Fruit fly (Drosophila melanogaster) Kc167 (cell line): ENCODE measurements around the gene ppk16.

Source experiments
- Myc ChIP-seq: fragments of >200 bp; optimal IDR thresholded peaks from 2 replicates; lab custom pipeline; 2017; ENCODE audit warnings: missing external identifiers
- Sin3A ChIP-seq: fragments of >200 bp; optimal IDR thresholded peaks from 2 replicates; lab custom pipeline; 2018; ENCODE audit warnings: missing external identifiers
- h ChIP-seq: fragments of >200 bp; optimal IDR thresholded peaks from 3 replicates; lab custom pipeline; 2018; ENCODE audit warnings: missing external identifiers
- insv ChIP-seq: fragments of >200 bp; optimal IDR thresholded peaks from 3 replicates; lab custom pipeline; 2018; ENCODE audit warnings: missing external identifiers
- psq ChIP-seq: fragments of >200 bp; optimal IDR thresholded peaks from 2 replicates; lab custom pipeline; 2017; ENCODE audit warnings: missing external identifiers
- ttk ChIP-seq: sonication (Bioruptor generic); optimal IDR thresholded peaks from 2 replicates; lab custom pipeline; 2017; ENCODE audit warnings: missing external identifiers

DNA sequence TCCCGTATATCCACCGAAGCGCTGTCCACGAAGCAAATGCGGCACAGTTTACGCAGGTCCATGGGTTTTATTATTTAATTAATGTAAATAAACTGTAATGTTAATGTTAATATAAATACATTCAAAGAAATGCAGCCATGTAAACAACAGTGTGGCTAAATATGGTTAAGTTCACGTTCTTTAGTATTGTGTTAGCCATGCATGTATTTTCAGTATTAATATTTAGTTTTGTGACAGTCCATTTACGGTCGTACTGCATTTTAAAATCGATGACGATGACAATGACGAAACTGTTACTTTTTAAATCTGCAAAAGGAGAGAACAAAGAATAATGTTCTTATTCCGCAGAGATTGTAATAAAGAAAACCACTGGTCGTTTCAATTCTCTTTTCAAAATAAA, 18.1 kb upstream of the ppk16 start, which contains the start of gene CG13123:
- no peak for TF ChIP-seq ttk
- no peak for TF ChIP-seq psq
- no peak for TF ChIP-seq Sin3A (lab: Kevin White, UChicago)
- no peak for TF ChIP-seq Myc
- TF ChIP-seq h (lab: Kevin White, UChicago), result no peak
- no peak for TF ChIP-seq insv
